Fruit fly (Drosophila melanogaster) whole organism, embryonic: Measurements from ENCODE around the gene PIG-C.

Experiments used
- Antp ChIP-seq: fragments of 200-800 bp; sonication (Bioruptor generic); optimal IDR thresholded peaks from 3 replicates; lab custom pipeline; 2016; ENCODE audit warnings: missing biosample characterization, missing genetic modification characterization
- BtbVII ChIP-seq: fragments of 200-800 bp; sonication (Bioruptor generic); optimal IDR thresholded peaks from 3 replicates; lab custom pipeline; 2017; ENCODE audit warnings: missing biosample characterization, mild to moderate bottlenecking, missing genetic modification characterization
- CG10462 ChIP-seq: fragments of 200-800 bp; sonication (Bioruptor generic); optimal IDR thresholded peaks from 2 replicates; lab custom pipeline; 2016; ENCODE audit warnings: missing biosample characterization, missing genetic modification characterization
- CG11456 ChIP-seq: fragments of 200-800 bp; sonication (Bioruptor generic); IDR thresholded peaks from 3 replicates; pipeline ENCODE4 v1.3.6; 2022; ENCODE audit warnings: missing biosample characterization, missing genetic modification characterization
- CG1233 ChIP-seq: fragments of 200-800 bp; sonication (Bioruptor generic); optimal IDR thresholded peaks from 4 replicates; lab custom pipeline; 2018; ENCODE audit warnings: missing biosample characterization, mild to moderate bottlenecking, missing genetic modification characterization
- CG12659 ChIP-seq: fragments of 200-800 bp; sonication (Bioruptor generic); optimal IDR thresholded peaks from 3 replicates; lab custom pipeline; 2017; ENCODE audit warnings: mild to moderate bottlenecking, missing biosample characterization, missing genetic modification reagents, missing genetic modification characterization
- CG12769 ChIP-seq: fragments of 200-800 bp; sonication (Bioruptor generic); optimal IDR thresholded peaks from 2 replicates; lab custom pipeline; 2019; ENCODE audit warnings: missing biosample characterization, mild to moderate bottlenecking, missing genetic modification characterization, moderate library complexity
- CG13123 ChIP-seq: fragments of 200-800 bp; sonication (Bioruptor generic); optimal IDR thresholded peaks from 2 replicates; lab custom pipeline; 2016; ENCODE audit warnings: missing biosample characterization, missing genetic modification characterization
- CG14014 ChIP-seq: fragments of 200-800 bp; sonication (Bioruptor generic); IDR thresholded peaks from 2 replicates; pipeline ENCODE4 v1.3.6; 2022; ENCODE audit warnings: missing biosample characterization, missing genetic modification characterization
- CG17186 ChIP-seq: fragments of 200-800 bp; sonication (Bioruptor generic); optimal IDR thresholded peaks from 3 replicates; lab custom pipeline; 2017; ENCODE audit warnings: missing biosample characterization, missing genetic modification reagents, missing genetic modification characterization
- CG2129 ChIP-seq: fragments of 200-800 bp; sonication (Bioruptor generic); IDR thresholded peaks from 2 replicates; pipeline ENCODE4 v1.3.6; 2022; ENCODE audit warnings: missing biosample characterization, missing genetic modification characterization; ENCODE audit not compliant: partially characterized antibody
- CG32532 ChIP-seq: fragments of 200-800 bp; sonication (Bioruptor generic); IDR thresholded peaks from 2 replicates; pipeline ENCODE4 v1.3.6; 2022; ENCODE audit warnings: missing biosample characterization, missing genetic modification characterization
- CG3281 ChIP-seq: fragments of 200-800 bp; sonication (Bioruptor generic); optimal IDR thresholded peaks from 3 replicates; lab custom pipeline; 2017; ENCODE audit warnings: missing biosample characterization, mild to moderate bottlenecking, missing genetic modification characterization
- CG4328 ChIP-seq: fragments of 200-800 bp; sonication (Bioruptor generic); optimal IDR thresholded peaks from 3 replicates; lab custom pipeline; 2017; ENCODE audit warnings: missing biosample characterization, missing genetic modification reagents, missing genetic modification characterization
- CG5953 ChIP-seq: fragments of 200-800 bp; sonication (Bioruptor generic); IDR thresholded peaks from 2 replicates; pipeline ENCODE4 v1.3.6; 2022; ENCODE audit warnings: missing biosample characterization, missing genetic modification characterization
- CG7372 ChIP-seq: fragments of 200-800 bp; sonication (Bioruptor generic); IDR thresholded peaks from 2 replicates; pipeline ENCODE4 v1.3.6; 2022; ENCODE audit warnings: missing biosample characterization, missing genetic modification characterization
- CG8359 ChIP-seq: fragments of 200-800 bp; sonication (Bioruptor generic); optimal IDR thresholded peaks from 2 replicates; lab custom pipeline; 2017; ENCODE audit warnings: missing biosample characterization, mild to moderate bottlenecking, missing genetic modification characterization, borderline replicate concordance
- CrebB ChIP-seq: fragments of 200-800 bp; sonication (Bioruptor generic); optimal IDR thresholded peaks from 3 replicates; lab custom pipeline; 2018; ENCODE audit warnings: missing biosample characterization, mild to moderate bottlenecking, missing genetic modification characterization
- Dbx ChIP-seq: fragments of 200-800 bp; sonication (Bioruptor generic); IDR thresholded peaks from 3 replicates; pipeline ENCODE4 v1.3.6; 2022; ENCODE audit warnings: missing biosample characterization, missing genetic modification characterization
- Drgx ChIP-seq: fragments of 200-800 bp; sonication (Bioruptor generic); IDR thresholded peaks from 2 replicates; pipeline ENCODE4 v1.3.6; 2022; ENCODE audit warnings: missing biosample characterization, missing genetic modification characterization
- Elba2 ChIP-seq: fragments of 200-800 bp; sonication (Bioruptor generic); optimal IDR thresholded peaks from 3 replicates; lab custom pipeline; 2016; ENCODE audit warnings: missing biosample characterization, missing genetic modification characterization
- Fer1 ChIP-seq: fragments of 200-800 bp; sonication (Bioruptor generic); optimal IDR thresholded peaks from 2 replicates; lab custom pipeline; 2017; ENCODE audit warnings: missing biosample characterization, mild to moderate bottlenecking, missing genetic modification characterization
- HLH3B ChIP-seq: fragments of 200-800 bp; sonication (Bioruptor generic); IDR thresholded peaks from 2 replicates; pipeline ENCODE4 v1.3.6; 2022; ENCODE audit warnings: missing biosample characterization, missing genetic modification characterization
- HmgZ ChIP-seq: fragments of 200-800 bp; sonication (Bioruptor generic); optimal IDR thresholded peaks from 2 replicates; lab custom pipeline; 2018; ENCODE audit warnings: missing biosample characterization, mild to moderate bottlenecking, missing genetic modification characterization
- Jarid2 ChIP-seq: fragments of 200-800 bp; sonication (Bioruptor generic); optimal IDR thresholded peaks from 3 replicates; lab custom pipeline; 2017; ENCODE audit warnings: mild to moderate bottlenecking, missing biosample characterization, missing genetic modification reagents, missing genetic modification characterization
- Lhr ChIP-seq: fragments of 200-800 bp; sonication (Bioruptor generic); optimal IDR thresholded peaks from 3 replicates; lab custom pipeline; 2017; ENCODE audit warnings: mild to moderate bottlenecking, missing biosample characterization, missing genetic modification reagents, missing genetic modification characterization
- MTF-1 ChIP-seq: fragments of 200-800 bp; sonication (Bioruptor generic); optimal IDR thresholded peaks from 2 replicates; lab custom pipeline; 2018; ENCODE audit warnings: missing biosample characterization, mild to moderate bottlenecking, missing genetic modification characterization, borderline replicate concordance
- Mad ChIP-seq: fragments of 200-800 bp; sonication (Bioruptor generic); optimal IDR thresholded peaks from 2 replicates; lab custom pipeline; 2016; ENCODE audit warnings: missing biosample characterization, missing genetic modification characterization
- Rfx ChIP-seq: fragments of 200-800 bp; sonication (Bioruptor generic); IDR thresholded peaks from 2 replicates; pipeline ENCODE4 v1.3.6; 2022; ENCODE audit warnings: missing biosample characterization, missing genetic modification characterization
- Xrp1 ChIP-seq: fragments of 200-800 bp; sonication (Bioruptor generic); IDR thresholded peaks from 2 replicates; pipeline ENCODE4 v1.3.6; 2022; ENCODE audit warnings: missing biosample characterization, missing genetic modification characterization
- YL-1 ChIP-seq: fragments of 200-800 bp; sonication (Bioruptor generic); optimal IDR thresholded peaks from 3 replicates; lab custom pipeline; 2017; ENCODE audit warnings: missing biosample characterization, mild to moderate bottlenecking, missing genetic modification characterization
- dimm ChIP-seq: fragments of 200-800 bp; sonication (Bioruptor generic); IDR thresholded peaks from 2 replicates; pipeline ENCODE4 v1.3.6; 2022; ENCODE audit warnings: missing biosample characterization, missing genetic modification characterization
- ftz-f1 ChIP-seq: fragments of 200-800 bp; sonication (Bioruptor generic); optimal IDR thresholded peaks from 2 replicates; lab custom pipeline; 2016; ENCODE audit warnings: missing biosample characterization, missing genetic modification characterization
- fu2 ChIP-seq: fragments of 200-800 bp; sonication (Bioruptor generic); optimal IDR thresholded peaks from 2 replicates; lab custom pipeline; 2016; ENCODE audit warnings: missing biosample characterization, missing genetic modification characterization
- gcm ChIP-seq: fragments of 200-800 bp; sonication (Bioruptor generic); optimal IDR thresholded peaks from 2 replicates; lab custom pipeline; 2019; ENCODE audit warnings: missing biosample characterization, mild to moderate bottlenecking, missing genetic modification characterization, moderate library complexity
- grau ChIP-seq: fragments of 200-800 bp; optimal IDR thresholded peaks from 3 replicates; lab custom pipeline; 2019; ENCODE audit warnings: missing biosample characterization, mild to moderate bottlenecking, missing genetic modification characterization, moderate library complexity
- grn ChIP-seq: fragments of 200-800 bp; sonication (Bioruptor generic); optimal IDR thresholded peaks from 3 replicates; lab custom pipeline; 2017; ENCODE audit warnings: missing biosample characterization, missing genetic modification characterization
- hbn ChIP-seq: fragments of 200-800 bp; sonication (Bioruptor generic); IDR thresholded peaks from 2 replicates; pipeline ENCODE4 v1.3.6; 2022; ENCODE audit warnings: missing biosample characterization, missing genetic modification characterization; ENCODE audit not compliant: partially characterized antibody
- kah ChIP-seq: fragments of 200-800 bp; sonication (Bioruptor generic); optimal IDR thresholded peaks from 2 replicates; lab custom pipeline; 2018; ENCODE audit warnings: missing biosample characterization, mild to moderate bottlenecking, missing genetic modification characterization
- luna ChIP-seq: fragments of 200-800 bp; sonication (Bioruptor generic); optimal IDR thresholded peaks from 2 replicates; lab custom pipeline; 2016; ENCODE audit warnings: missing biosample characterization, missing genetic modification characterization
- otp ChIP-seq: fragments of 200-800 bp; sonication (Bioruptor generic); IDR thresholded peaks from 3 replicates; pipeline ENCODE4, ENCODE4 v1.3.6; 2022; ENCODE audit warnings: missing biosample characterization, missing genetic modification characterization
- phol ChIP-seq: fragments of 200-800 bp; sonication (Bioruptor generic); optimal IDR thresholded peaks from 3 replicates; lab custom pipeline; 2018; ENCODE audit warnings: missing biosample characterization, mild to moderate bottlenecking, missing genetic modification characterization, moderate library complexity
- psq ChIP-seq: fragments of 200-800 bp; sonication (Bioruptor generic); optimal IDR thresholded peaks from 2 replicates; lab custom pipeline; 2017; ENCODE audit warnings: missing biosample characterization, missing genetic modification characterization
- pzg ChIP-seq: fragments of 200-800 bp; sonication (Bioruptor generic); optimal IDR thresholded peaks from 3 replicates; lab custom pipeline; 2018; ENCODE audit warnings: missing biosample characterization, mild to moderate bottlenecking, missing genetic modification characterization, moderate library complexity
- ranshi ChIP-seq: fragments of 200-800 bp; sonication (Bioruptor generic); IDR thresholded peaks from 2 replicates; pipeline ENCODE4 v1.3.6; 2022; ENCODE audit warnings: missing biosample characterization, missing genetic modification characterization
- sob ChIP-seq: fragments of 200-800 bp; sonication (Bioruptor generic); IDR thresholded peaks from 2 replicates; pipeline ENCODE4 v1.3.6; 2022; ENCODE audit warnings: missing biosample characterization, missing genetic modification characterization
- wdn ChIP-seq: fragments of 200-800 bp; sonication (Bioruptor generic); IDR thresholded peaks from 2 replicates; pipeline ENCODE4 v1.3.6; 2022; ENCODE audit warnings: missing biosample characterization, missing genetic modification characterization
- zen ChIP-seq: fragments of 200-800 bp; sonication (Bioruptor generic); optimal IDR thresholded peaks from 3 replicates; lab custom pipeline; 2018; ENCODE audit warnings: missing biosample characterization, mild to moderate bottlenecking, missing genetic modification characterization, moderate library complexity
- zf30C ChIP-seq: fragments of 200-800 bp; sonication (Bioruptor generic); optimal IDR thresholded peaks from 3 replicates; lab custom pipeline; 2018; ENCODE audit warnings: missing biosample characterization, mild to moderate bottlenecking, missing genetic modification characterization

Gene PIG-C

dm6 chr3L:3336368-3337164 is 17.5 kb upstream of the PIG-C start, which contains the start of the genes Drsl6 and kst (continued):
- TF ChIP-seq luna (GFP tag; lab: Kevin White, UChicago) (no peak), ranshi (GFP tag; lab: Robert Waterston, UW) (peak; percentile 37; the same call in 1 of the 2 replicates), otp (GFP tag; lab: Robert Waterston, UW) (peak; percentile 67; the same call in 2 of the 3 replicates), gcm (GFP tag; lab: Kevin White, UChicago) (peak; percentile 15), HLH3B (GFP tag; lab: Robert Waterston, UW) (peak; percentile 14; the same call in 1 of the 2 replicates), BtbVII (GFP tag; lab: Kevin White, UChicago) (no peak), CG32532 (GFP tag; lab: Robert Waterston, UW) (no peak), zen (tag; lab: Kevin White, UChicago) (peak; percentile 56), Mad (GFP tag; lab: Kevin White, UChicago) (peak; percentile 3), zf30C (GFP tag; lab: Kevin White, UChicago) (peak; percentile 33), grn (GFP tag; lab: Kevin White, UChicago) (peak; percentile 16), wdn (GFP tag; lab: Robert Waterston, UW) (no peak), psq (GFP tag; lab: Kevin White, UChicago) (no peak), CG5953 (no peak), Rfx (GFP tag; lab: Robert Waterston, UW) (peak; percentile 49; the same call in 1 of the 2 replicates), CG13123 (GFP tag; lab: Kevin White, UChicago) (no peak), YL-1 (GFP tag; lab: Kevin White, UChicago) (peak; percentile 19), CG1233 (GFP tag; lab: Kevin White, UChicago) (no peak), dimm (no peak), CG8359 (GFP tag; lab: Kevin White, UChicago) (no peak), sob (GFP tag; lab: Robert Waterston, UW) (peak; percentile 58; the same call in 1 of the 2 replicates), Xrp1 (GFP tag; lab: Robert Waterston, UW) (no peak), fu2 (GFP tag; lab: Kevin White, UChicago) (no peak), CG2129 (GFP tag; lab: Robert Waterston, UW) (no peak), ftz-f1 (GFP tag; lab: Kevin White, UChicago) (no peak), CG17186 (GFP tag; lab: Kevin White, UChicago) (peak; percentile 90), kah (GFP tag; lab: Kevin White, UChicago) (peak; percentile 40), Antp (GFP tag; lab: Kevin White, UChicago) (no peak), HmgZ (tag; lab: Kevin White, UChicago) (peak; percentile 65), Elba2 (GFP tag; lab: Kevin White, UChicago) (peak; percentile 94), phol (tag; lab: Kevin White, UChicago) (no peak), CG12769 (tag; lab: Kevin White, UChicago) (no peak), CG4328 (GFP tag; lab: Kevin White, UChicago) (no peak), CrebB (peak; percentile 59), MTF-1 (GFP tag; lab: Kevin White, UChicago) (peak; percentile 13), CG14014 (GFP tag; lab: Robert Waterston, UW) (peak; percentile 12; the same call in 1 of the 2 replicates), Dbx (GFP tag; lab: Robert Waterston, UW) (peak; percentile 33; the same call in 1 of the 3 replicates), CG7372 (no peak), hbn (GFP tag; lab: Robert Waterston, UW) (peak; percentile 47; the same call in 1 of the 2 replicates), CG11456 (GFP tag; lab: Robert Waterston, UW) (no peak), CG12659 (GFP tag; lab: Kevin White, UChicago) (peak; percentile 61), Fer1 (GFP tag; lab: Kevin White, UChicago) (peak; percentile 32), Jarid2 (GFP tag; lab: Kevin White, UChicago) (peak; percentile 97), Lhr (peak; percentile 6), CG3281 (peak; percentile 14), Drgx (peak; percentile 44; the same call in 1 of the 2 replicates), grau (peak; percentile 31), CG10462 (GFP tag; lab: Kevin White, UChicago) (no peak), pzg (GFP tag; lab: Kevin White, UChicago) (peak; percentile 77)
